Worm (Caenorhabditis elegans): ENCODE data around the gene hlh-13.
"Not testable (repeated sequence)": the region's sequence is repeated elsewhere in the genome, so short reads cannot be mapped to it uniquely, and the experiment has no call there.

The hlh-13 gene

DNA sequence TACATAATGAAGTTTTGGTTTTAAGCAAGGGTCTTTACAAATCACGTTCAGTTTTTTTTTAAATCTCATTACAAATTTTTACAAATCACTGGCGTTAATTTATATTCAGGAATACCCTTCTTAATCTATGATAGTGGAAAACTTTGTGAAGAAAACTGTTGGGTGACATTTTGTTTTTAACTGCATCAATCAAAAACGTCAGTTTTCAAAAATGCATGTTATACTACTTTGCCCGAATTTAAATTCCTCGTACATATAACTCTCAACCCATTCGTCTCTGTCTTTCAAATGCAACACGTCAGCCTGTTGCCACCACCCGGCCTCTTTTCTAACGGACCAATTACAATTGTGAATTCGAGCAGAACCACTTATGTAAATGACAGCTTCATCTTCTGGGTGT lies at the start of gene hlh-13:
TSS of gene hlh-13 (plus strand) at position 301 of the 400 bp plus-strand sequence.
- TF ChIP-seq rnt-1 (tag; optimal IDR thresholded peaks at IDR 0.05) (no peak), nhr-28 (tag; optimal IDR thresholded peaks at IDR 0.05) (no peak), efl-3 (GFP tag; optimal IDR thresholded peaks at IDR 0.05) (no peak), xbp-1 (tag; optimal IDR thresholded peaks at IDR 0.05) (no peak), elt-2 (tag; optimal IDR thresholded peaks at IDR 0.05) (no peak), aha-1 (tag; optimal IDR thresholded peaks at IDR 0.05) (no peak), C34B4.2 (tag; optimal IDR thresholded peaks at IDR 0.05) (no peak), aly-2 (tag; optimal IDR thresholded peaks at IDR 0.05) (no peak), sup-37 (GFP tag; optimal IDR thresholded peaks at IDR 0.05) (no peak), ets-5 (GFP tag; IDR thresholded peaks at IDR 0.05) (no peak), nhr-90 (tag; optimal IDR thresholded peaks at IDR 0.05; ENCODE audit: poor library complexity) (no peak), hlh-4 (tag; optimal IDR thresholded peaks at IDR 0.05) (no peak), mef-2 (tag; optimal IDR thresholded peaks at IDR 0.05) (no peak), egl-27 (tag; optimal IDR thresholded peaks at IDR 0.05) (no peak), egl-13 (tag; optimal IDR thresholded peaks at IDR 0.05) (no peak), unc-130 (tag; optimal IDR thresholded peaks at IDR 0.05) (no peak)

DNA sequence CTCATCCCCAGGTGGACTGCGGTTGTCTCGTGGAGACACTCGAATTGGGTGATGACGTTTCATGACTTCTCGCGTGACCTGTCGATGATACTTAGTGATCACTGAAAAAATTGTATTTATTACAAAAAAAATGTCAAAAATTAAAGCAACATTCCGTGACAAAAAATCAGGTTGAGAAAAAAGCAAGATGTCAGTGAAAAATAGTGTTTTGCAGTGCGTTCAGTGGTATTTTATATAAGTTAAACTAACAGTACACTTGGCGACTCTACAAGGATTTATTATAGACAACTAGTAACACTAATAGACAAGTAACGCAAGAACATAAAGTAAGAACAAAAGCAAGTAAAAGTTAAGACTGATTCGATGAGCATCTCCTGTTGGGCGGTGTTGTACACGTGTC lies 49.2 kb upstream of the hlh-13 start, which contains the start of gene F20B6.5:
TSS of gene F20B6.5 (minus strand) at position 101 of the 400 bp plus-strand sequence.
- TF ChIP-seq aha-1 (tag; optimal IDR thresholded peaks at IDR 0.05); efl-3 (GFP tag; optimal IDR thresholded peaks at IDR 0.05); ceh-8 (GFP tag; optimal IDR thresholded peaks at IDR 0.05): not testable (repeated sequence)

DNA sequence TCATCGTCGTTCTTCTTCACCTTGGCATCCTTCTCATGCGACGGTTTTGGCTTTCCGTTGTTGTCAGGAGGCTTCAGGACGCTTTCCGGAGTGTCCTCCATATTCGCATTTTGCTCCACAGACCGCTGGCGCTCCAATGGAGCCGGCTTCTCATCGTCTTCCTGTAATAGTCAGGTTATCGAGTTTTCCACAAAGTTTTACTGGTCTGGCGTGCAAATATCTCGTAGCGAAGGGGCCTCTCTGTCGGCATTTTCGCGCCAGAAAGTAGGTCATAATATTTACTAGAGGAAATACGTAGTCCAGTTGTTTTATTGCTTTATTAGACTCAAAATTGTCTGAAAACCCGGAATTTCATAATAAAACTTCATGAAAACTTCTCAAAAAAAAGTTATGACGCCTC lies 46.9 kb upstream of the hlh-13 start, which contains the start of gene F20B6.6:
TSS of gene F20B6.6 (minus strand) at position 101 of the 400 bp plus-strand sequence.
- not testable (repeated sequence) for TF ChIP-seq mdl-1, mef-2, nhr-28 (tag; optimal IDR thresholded peaks at IDR 0.05)

DNA sequence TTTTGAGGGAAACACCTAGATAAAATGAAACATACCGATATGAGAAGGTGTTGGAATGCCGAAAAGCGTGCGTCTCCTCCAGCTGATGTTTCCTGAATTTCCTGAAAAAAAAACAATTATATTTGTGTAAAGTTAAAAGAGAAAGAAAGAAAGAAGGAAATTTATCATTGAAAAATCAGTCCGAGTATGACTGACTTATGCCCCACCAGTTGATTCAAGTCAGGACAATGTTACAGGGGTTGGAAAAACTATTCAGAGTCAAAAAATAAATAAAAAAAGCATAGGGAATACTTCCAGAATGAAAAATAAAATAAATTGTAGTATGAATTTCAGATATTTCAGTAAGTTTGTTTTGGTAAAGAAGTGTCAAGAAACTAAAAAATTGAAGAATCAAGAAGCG lies 41.7 kb upstream of the hlh-13 start, which contains the start of gene F20B6.9:
TSS of gene F20B6.9 (minus strand) at position 101 of the 400 bp plus-strand sequence.
- TF ChIP-seq lin-13 (GFP tag; optimal IDR thresholded peaks at IDR 0.05); nhr-90 (tag; optimal IDR thresholded peaks at IDR 0.05; ENCODE audit: poor library complexity); pqm-1 (tag; optimal IDR thresholded peaks at IDR 0.05): not testable (repeated sequence)

DNA sequence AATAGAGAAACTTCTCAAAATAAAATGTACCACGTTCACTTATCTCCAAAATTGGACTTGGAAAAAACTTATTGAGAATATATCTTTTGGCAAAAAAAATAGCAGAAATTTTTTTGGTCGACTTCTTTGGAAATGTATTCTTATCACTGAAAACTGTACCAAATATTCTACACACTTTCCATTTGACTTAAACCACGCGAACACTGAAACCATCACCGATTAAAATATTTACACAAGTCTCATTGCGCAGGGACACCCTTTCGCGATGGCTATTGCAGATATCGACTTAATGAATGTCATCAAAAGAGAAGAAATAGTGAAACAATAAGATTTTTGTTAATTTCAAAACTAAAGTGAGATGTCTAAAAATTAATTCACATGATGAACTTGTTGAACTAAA lies 40.6 kb upstream of the hlh-13 start:
- no peak for TF ChIP-seq ceh-88 (GFP tag; IDR thresholded peaks at IDR 0.05)
- no peak for TF ChIP-seq efl-3 (GFP tag; optimal IDR thresholded peaks at IDR 0.05)
- TF ChIP-seq mdl-1 (tag; optimal IDR thresholded peaks at IDR 0.05) = peak in 1 of 2 experiments; percentile 38
- no peak for TF ChIP-seq mef-2 (tag; optimal IDR thresholded peaks at IDR 0.05)
- TF ChIP-seq zip-4 (GFP tag; optimal IDR thresholded peaks at IDR 0.05) = peak; percentile 8
- no peak for TF ChIP-seq ces-1 (GFP tag; optimal IDR thresholded peaks at IDR 0.05)
- no peak for TF ChIP-seq tlp-1 (tag; optimal IDR thresholded peaks at IDR 0.05)
- no peak for TF ChIP-seq nhr-28 (tag; optimal IDR thresholded peaks at IDR 0.05)
- no peak for TF ChIP-seq lin-14 (GFP tag; optimal IDR thresholded peaks at IDR 0.05)
- TF ChIP-seq nhr-77 (tag; optimal IDR thresholded peaks at IDR 0.05) = no peak
- peak; percentile 29 for TF ChIP-seq C16A3.4 (tag; optimal IDR thresholded peaks at IDR 0.05)
- no peak for TF ChIP-seq F16B12.6 (tag; optimal IDR thresholded peaks at IDR 0.05)
- TF ChIP-seq ceh-8 (GFP tag; optimal IDR thresholded peaks at IDR 0.05) = no peak
- no peak for TF ChIP-seq unc-98 (GFP tag; IDR thresholded peaks at IDR 0.05)
- TF ChIP-seq alr-1 (tag; optimal IDR thresholded peaks at IDR 0.05; ENCODE audit: borderline replicate concordance) = no peak
- no peak for TF ChIP-seq blmp-1 (tag; optimal IDR thresholded peaks at IDR 0.05)
- no peak for TF ChIP-seq snpc-4 (tag; optimal IDR thresholded peaks at IDR 0.05)
- TF ChIP-seq elt-3 (tag; optimal IDR thresholded peaks at IDR 0.05) = peak in 2 of 6 experiments; percentile 47 to 52
- no peak for TF ChIP-seq nhr-47 (tag; optimal IDR thresholded peaks at IDR 0.05)
- no peak for TF ChIP-seq lin-13 (GFP tag; optimal IDR thresholded peaks at IDR 0.05)
- TF ChIP-seq mab-9 (GFP tag; IDR thresholded peaks at IDR 0.05) = no peak
- peak; percentile 22 for TF ChIP-seq lir-3 (tag; optimal IDR thresholded peaks at IDR 0.05; ENCODE audit: poor library complexity)
- TF ChIP-seq lin-39 (tag; optimal IDR thresholded peaks at IDR 0.05) = no peak
- no peak for TF ChIP-seq fkh-10 (GFP tag; optimal IDR thresholded peaks at IDR 0.05)
- TF ChIP-seq tbx-2 (tag; optimal IDR thresholded peaks at IDR 0.05) = no peak
- no peak for TF ChIP-seq pag-3 (tag; optimal IDR thresholded peaks at IDR 0.05; ENCODE audit: borderline replicate concordance, insufficient read depth)
- TF ChIP-seq grh-1 (GFP tag; IDR thresholded peaks at IDR 0.05) = 0 out of 2 replicates have a peak, but pooled peaks have one; percentile 33
- peak in 1 of 2 experiments; percentile 75 for TF ChIP-seq lin-35 (GFP tag; optimal IDR thresholded peaks at IDR 0.05)
- TF ChIP-seq aha-1 (tag; optimal IDR thresholded peaks at IDR 0.05) = no peak

Measured in whole organism, L1 larva.